Fruit fly (Drosophila melanogaster) whole organism, wandering third instar larva: Measurements from ENCODE around the gene CG10700.

Experiments
- Abd-B ChIP-seq: fragments of >200 bp; optimal IDR thresholded peaks from 2 replicates; lab custom pipeline; 2017; ENCODE audit warnings: missing biosample characterization, missing genetic modification characterization
- CG32264 ChIP-seq: fragments of 200-800 bp; sonication (Bioruptor generic); optimal IDR thresholded peaks from 2 replicates; lab custom pipeline; 2016; ENCODE audit warnings: missing biosample characterization, missing genetic modification characterization
- CG9705 ChIP-seq: fragments of 200-800 bp; sonication (Bioruptor generic); optimal IDR thresholded peaks from 2 replicates; lab custom pipeline; 2018; ENCODE audit warnings: missing biosample characterization, mild to moderate bottlenecking, missing genetic modification characterization
- CrebA ChIP-seq: fragments of 200-800 bp; sonication (Bioruptor generic); optimal IDR thresholded peaks from 2 replicates; lab custom pipeline; 2016; ENCODE audit warnings: missing biosample characterization, mild to moderate bottlenecking, missing genetic modification characterization, borderline replicate concordance
- Dfd ChIP-seq: fragments of >200 bp; optimal IDR thresholded peaks from 2 replicates; lab custom pipeline; 2017; ENCODE audit warnings: missing biosample characterization, missing genetic modification characterization
- Dif ChIP-seq: fragments of 200-275, 200-300 bp; sonication (Bioruptor generic); optimal IDR thresholded peaks from 2 replicates; lab custom pipeline; 2018; ENCODE audit warnings: missing biosample characterization, missing genetic modification characterization; ENCODE audit not compliant: partially characterized antibody
- HLH106 ChIP-seq: fragments of 200-800 bp; optimal IDR thresholded peaks from 3 replicates; lab custom pipeline; 2019; ENCODE audit warnings: missing biosample characterization, mild to moderate bottlenecking, missing genetic modification characterization, moderate library complexity
- Hr78 ChIP-seq: fragments of >200 bp; optimal IDR thresholded peaks from 2 replicates; lab custom pipeline; 2017; ENCODE audit warnings: missing biosample characterization, missing genetic modification characterization
- Jra ChIP-seq: sonication (Bioruptor generic); optimal IDR thresholded peaks from 2 replicates; lab custom pipeline; 2016; ENCODE audit warnings: missing biosample characterization, missing genetic modification characterization
- Mio ChIP-seq: sonication (Bioruptor generic); optimal IDR thresholded peaks from 2 replicates; lab custom pipeline; 2016; ENCODE audit warnings: missing biosample characterization, missing genetic modification characterization
- Myc ChIP-seq: fragments of >200 bp; optimal IDR thresholded peaks from 2 replicates; lab custom pipeline; 2017
- OdsH ChIP-seq: fragments of 200-800 bp; sonication (Bioruptor generic); optimal IDR thresholded peaks from 2 replicates; lab custom pipeline; 2016; ENCODE audit warnings: missing biosample characterization, mild to moderate bottlenecking, missing genetic modification characterization
- Rel ChIP-seq, 2 experiments: fragments of 200-800 bp; sonication (Bioruptor generic) in 1 of 2; optimal IDR thresholded peaks; 2 replicates in 1 of 2; 3 replicates in 1 of 2; lab custom pipeline; 2016 to 2019; ENCODE audit warnings: mild to moderate bottlenecking in 2 of 2, missing biosample characterization in 2 of 2, missing genetic modification characterization in 2 of 2, moderate library complexity in 1 of 2
- Sp1 ChIP-seq: fragments of 200-800 bp; sonication (Bioruptor generic); optimal IDR thresholded peaks from 3 replicates; lab custom pipeline; 2019; ENCODE audit warnings: missing biosample characterization, mild to moderate bottlenecking, missing genetic modification characterization, moderate library complexity
- br ChIP-seq: fragments of 200-800 bp; sonication (Bioruptor generic); optimal IDR thresholded peaks from 2 replicates; lab custom pipeline; 2016; ENCODE audit warnings: missing biosample characterization, missing genetic modification characterization
- brk ChIP-seq: fragments of 200-800 bp; sonication (Bioruptor generic); optimal IDR thresholded peaks from 2 replicates; lab custom pipeline; 2016; ENCODE audit warnings: missing biosample characterization, mild to moderate bottlenecking, missing genetic modification characterization
- dsf ChIP-seq: sonication (Bioruptor generic); optimal IDR thresholded peaks from 2 replicates; lab custom pipeline; 2016; ENCODE audit warnings: missing biosample characterization, missing genetic modification characterization, borderline replicate concordance
- foxo ChIP-seq, 2 experiments: fragments of 200-800 bp; sonication (Bioruptor generic); optimal IDR thresholded peaks; 2 replicates in 1 of 2; 3 replicates in 1 of 2; lab custom pipeline; 2016 to 2017; ENCODE audit warnings: missing biosample characterization in 2 of 2, missing genetic modification characterization in 2 of 2
- fru ChIP-seq: fragments of 200-800 bp; sonication (Bioruptor generic); optimal IDR thresholded peaks from 3 replicates; lab custom pipeline; 2016; ENCODE audit warnings: missing biosample characterization, mild to moderate bottlenecking, missing genetic modification characterization
- h ChIP-seq: fragments of 200-800 bp; sonication (Bioruptor generic); optimal IDR thresholded peaks from 3 replicates; lab custom pipeline; 2016; ENCODE audit warnings: missing biosample characterization, mild to moderate bottlenecking, missing genetic modification characterization
- jim ChIP-seq: fragments of 175-275, 200-325 bp; sonication (Bioruptor generic); optimal IDR thresholded peaks from 2 replicates; lab custom pipeline; 2016; ENCODE audit warnings: missing biosample characterization, mild to moderate bottlenecking, missing genetic modification characterization
- pan ChIP-seq: fragments of >200 bp; optimal IDR thresholded peaks from 2 replicates; lab custom pipeline; 2017
- psq ChIP-seq: fragments of 200-800 bp; sonication (Bioruptor generic); optimal IDR thresholded peaks from 3 replicates; lab custom pipeline; 2017; ENCODE audit warnings: missing biosample characterization, mild to moderate bottlenecking, missing genetic modification characterization, moderate library complexity
- sage ChIP-seq: fragments of 200-800 bp; sonication (Bioruptor generic); optimal IDR thresholded peaks from 2 replicates; lab custom pipeline; 2016; ENCODE audit warnings: missing biosample characterization, mild to moderate bottlenecking, missing genetic modification characterization
- sv ChIP-seq: fragments of 200-800 bp; sonication (Bioruptor generic); optimal IDR thresholded peaks from 3 replicates; lab custom pipeline; 2016; ENCODE audit warnings: missing biosample characterization, missing genetic modification characterization
- tai ChIP-seq: sonication (Bioruptor generic); optimal IDR thresholded peaks from 2 replicates; lab custom pipeline; 2016; ENCODE audit warnings: missing biosample characterization, missing genetic modification characterization
- usp ChIP-seq: fragments of >200 bp; optimal IDR thresholded peaks from 2 replicates; lab custom pipeline; 2017; ENCODE audit warnings: missing biosample characterization, missing genetic modification characterization
- woc ChIP-seq: sonication (Bioruptor generic); optimal IDR thresholded peaks from 2 replicates; lab custom pipeline; 2016; ENCODE audit warnings: missing biosample characterization, mild to moderate bottlenecking, missing genetic modification characterization

Gene CG10700

dm6 chr2L:19078928-19079327 lies at the start of gene CG10700:
Gene CG10700 (minus strand): TSS chr2L:19079028.
- no peak for TF ChIP-seq Mio (GFP tag; lab: Kevin White, UChicago)
- no peak for TF ChIP-seq Dfd (GFP tag; lab: Kevin White, UChicago)
- no peak for TF ChIP-seq usp
- no peak for TF ChIP-seq sage (GFP tag; lab: Kevin White, UChicago)
- no peak for TF ChIP-seq Dif (GFP tag; lab: Kevin White, UChicago)
- TF ChIP-seq CG9705 (GFP tag; lab: Kevin White, UChicago): no peak
- no peak for TF ChIP-seq Jra (GFP tag; lab: Kevin White, UChicago)
- no peak for TF ChIP-seq CrebA
- TF ChIP-seq Hr78 (GFP tag; lab: Kevin White, UChicago): no peak
- TF ChIP-seq brk: no peak
- TF ChIP-seq Rel (GFP tag; optimal IDR thresholded peaks at IDR 0.05; lab: Kevin White, UChicago): no peak
- TF ChIP-seq Rel (tag; optimal IDR thresholded peaks at IDR 0.05; lab: Kevin White, UChicago): no peak
- TF ChIP-seq dsf (GFP tag; lab: Kevin White, UChicago): no peak
- TF ChIP-seq woc (GFP tag; lab: Kevin White, UChicago): no peak
- no peak for TF ChIP-seq jim (GFP tag; lab: Kevin White, UChicago)
- no peak for TF ChIP-seq psq (GFP tag; lab: Kevin White, UChicago)
- no peak for TF ChIP-seq sv (GFP tag; lab: Kevin White, UChicago)
- TF ChIP-seq tai (GFP tag; lab: Kevin White, UChicago): no peak
- TF ChIP-seq Sp1: no peak

dm6 chr2L:19126888-19127287 lies 48.1 kb upstream of the CG10700 start:
- TF ChIP-seq CG32264 (GFP tag; lab: Kevin White, UChicago) (no peak), sv (GFP tag; lab: Kevin White, UChicago) (no peak), HLH106 (peak; percentile 70), Rel (GFP tag; optimal IDR thresholded peaks at IDR 0.05; lab: Kevin White, UChicago) (no peak), Rel (tag; optimal IDR thresholded peaks at IDR 0.05; lab: Kevin White, UChicago) (peak; percentile 63), dsf (GFP tag; lab: Kevin White, UChicago) (no peak), Sp1 (peak; percentile 75), CG9705 (GFP tag; lab: Kevin White, UChicago) (peak; percentile 54), OdsH (GFP tag; lab: Kevin White, UChicago) (peak; percentile 5), psq (GFP tag; lab: Kevin White, UChicago) (peak; percentile 59), br (GFP tag; lab: Kevin White, UChicago) (no peak), Myc (lab: Kevin White, UChicago) (peak; percentile 98)
- TF ChIP-seq, all 38 proteins: peak for 7

- no peak for TF ChIP-seq Dfd (GFP tag; lab: Kevin White, UChicago)
- TF ChIP-seq pan (lab: Kevin White, UChicago): no peak
- TF ChIP-seq br (GFP tag; lab: Kevin White, UChicago): no peak
- peak; percentile 15 for TF ChIP-seq Myc (lab: Kevin White, UChicago)
Observed at dm6 chr2L:19123472-19124070, 44.7 kb upstream of the CG10700 start, which contains the start of gene Phb1. Gene Phb1 (minus strand): TSS chr2L:19123869.

dm6 chr2L:19120984-19121383 lies 42.2 kb upstream of the CG10700 start:
- no peak for TF ChIP-seq Dif (GFP tag; lab: Kevin White, UChicago)
- no peak for TF ChIP-seq Jra (GFP tag; lab: Kevin White, UChicago)
- TF ChIP-seq foxo (GFP tag; optimal IDR thresholded peaks at IDR 0.05; lab: Kevin White, UChicago): peak in 1 of 2 experiments; percentile 26
- peak; percentile 41 for TF ChIP-seq fru (GFP tag; lab: Kevin White, UChicago)
- TF ChIP-seq OdsH (GFP tag; lab: Kevin White, UChicago): peak; percentile 5
- TF ChIP-seq Abd-B (GFP tag; lab: Kevin White, UChicago): no peak
- no peak for TF ChIP-seq h (GFP tag; lab: Kevin White, UChicago)

- TF ChIP-seq HLH106: peak; percentile 22
- no peak for TF ChIP-seq woc (GFP tag; lab: Kevin White, UChicago)
- no peak for TF ChIP-seq CG32264 (GFP tag; lab: Kevin White, UChicago)
- TF ChIP-seq dsf (GFP tag; lab: Kevin White, UChicago): no peak
- TF ChIP-seq tai (GFP tag; lab: Kevin White, UChicago): no peak
- no peak for TF ChIP-seq CrebA
- TF ChIP-seq Rel (GFP tag; optimal IDR thresholded peaks at IDR 0.05; lab: Kevin White, UChicago): no peak
- peak; percentile 92 for TF ChIP-seq Rel (tag; optimal IDR thresholded peaks at IDR 0.05; lab: Kevin White, UChicago)
Observed at dm6 chr2L:19120196-19120950, 41.5 kb upstream of the CG10700 start, which contains the start of gene Ddc. Gene Ddc (minus strand): TSS chr2L:19120306.
